Worm (Caenorhabditis elegans): ENCODE measurements around the gene poml-1.

- TF ChIP-seq nhr-23 (tag; optimal IDR thresholded peaks at IDR 0.05) (no peak), egl-27 (tag; optimal IDR thresholded peaks at IDR 0.05) (no peak), ceh-28 (tag; optimal IDR thresholded peaks at IDR 0.05) (no peak), ztf-4 (tag; optimal IDR thresholded peaks at IDR 0.05) (no peak), snpc-4 (tag; optimal IDR thresholded peaks at IDR 0.05) (no peak), aly-2 (tag; optimal IDR thresholded peaks at IDR 0.05) (no peak), nhr-28 (tag; optimal IDR thresholded peaks at IDR 0.05) (no peak), pqm-1 (tag; optimal IDR thresholded peaks at IDR 0.05) (no peak), unc-39 (tag; optimal IDR thresholded peaks at IDR 0.05) (no peak), nhr-25 (tag; optimal IDR thresholded peaks at IDR 0.05) (no peak)
Measured at ce11 chrX:13728991-13729390, 6.3 kb upstream of the poml-1 start.

Data from whole organism, L3 larva.